Worm (Caenorhabditis elegans) whole organism, L2 larva: ENCODE results near the gene dnj-18.

ENCODE experiments used
- R02D3.7 ChIP-seq: fragments of 150-350 bp; optimal IDR thresholded peaks from 2 replicates; lab custom pipeline; 2014; ENCODE audit warnings: missing biosample characterization, missing genetic modification characterization
- ZK546.5 ChIP-seq: sonication (generic microtip); optimal IDR thresholded peaks from 2 replicates; lab custom pipeline; 2017; ENCODE audit warnings: missing biosample characterization, missing genetic modification characterization
- alr-1 ChIP-seq: fragments of 150-350 bp; optimal IDR thresholded peaks from 2 replicates; lab custom pipeline; 2014; ENCODE audit warnings: missing biosample characterization, missing genetic modification characterization
- egl-27 ChIP-seq: sonication (generic microtip); optimal IDR thresholded peaks from 3 replicates; lab custom pipeline; 2017; ENCODE audit warnings: missing biosample characterization, missing genetic modification reagents, missing genetic modification characterization
- fos-1 ChIP-seq: fragments of 150-350 bp; optimal IDR thresholded peaks from 2 replicates; lab custom pipeline; 2014; ENCODE audit warnings: missing biosample characterization, missing genetic modification characterization
- lsy-2 ChIP-seq, 2 experiments: fragments of 150-350 bp in 1 of 2; sonication (generic microtip) in 1 of 2; optimal IDR thresholded peaks; 2 replicates each; lab custom pipeline; 2014 to 2017; ENCODE audit warnings: missing biosample characterization in 2 of 2, missing genetic modification characterization in 2 of 2
- mdl-1 ChIP-seq, 2 experiments: fragments of 150-350 bp in 1 of 2; sonication (generic microtip) in 1 of 2; optimal IDR thresholded peaks; 2 replicates each; lab custom pipeline; 2017; ENCODE audit warnings: missing biosample characterization in 2 of 2, missing genetic modification characterization in 2 of 2
- nhr-10 ChIP-seq: sonication (generic microtip); optimal IDR thresholded peaks from 2 replicates; lab custom pipeline; 2017; ENCODE audit warnings: missing biosample characterization, missing genetic modification characterization
- nhr-25 ChIP-seq: fragments of 150-350 bp; sonication (generic microtip); optimal IDR thresholded peaks from 3 replicates; lab custom pipeline; 2014; ENCODE audit warnings: missing biosample characterization, missing genetic modification characterization
- nhr-77 ChIP-seq: fragments of 150-350 bp; optimal IDR thresholded peaks from 2 replicates; lab custom pipeline; 2014; ENCODE audit warnings: missing biosample characterization, missing genetic modification characterization
- sma-3 ChIP-seq: sonication (generic microtip); optimal IDR thresholded peaks from 2 replicates; lab custom pipeline; 2016; ENCODE audit warnings: missing genetic modification reagents, missing genetic modification characterization, missing compliant biosample characterization
- unc-55 ChIP-seq: fragments of 150-350 bp; sonication (generic microtip); optimal IDR thresholded peaks from 3 replicates; lab custom pipeline; 2014; ENCODE audit warnings: missing biosample characterization, missing genetic modification reagents, missing genetic modification characterization
- unc-62 ChIP-seq: fragments of 150-350 bp; optimal IDR thresholded peaks from 2 replicates; lab custom pipeline; 2014; ENCODE audit warnings: missing biosample characterization, missing genetic modification reagents, missing genetic modification characterization

DNA sequence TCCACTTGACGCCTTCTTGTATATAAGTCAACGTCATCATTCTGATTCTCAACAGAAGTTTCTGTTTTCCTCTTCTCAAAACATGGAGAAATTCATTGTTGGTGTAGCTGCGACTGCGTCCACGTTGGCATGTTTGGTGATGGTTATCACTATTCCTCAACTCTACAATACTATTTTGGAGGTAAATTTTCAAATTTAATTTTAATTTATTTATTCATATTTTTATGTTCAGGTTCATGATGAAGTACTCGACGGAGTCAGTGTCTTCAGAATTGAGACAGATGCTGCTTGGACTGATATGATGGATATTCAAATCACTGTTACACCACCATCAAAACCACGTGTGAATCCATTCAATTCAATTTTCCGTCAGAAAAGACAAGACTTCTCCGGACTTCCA, 50.2 kb downstream of the dnj-18 start, which contains the start of gene col-89:
- TF ChIP-seq mdl-1 (tag; optimal IDR thresholded peaks at IDR 0.05; lab: Kevin White, UChicago): no peak
- no peak for TF ChIP-seq egl-27 (tag; lab: Kevin White, UChicago)
- no peak for TF ChIP-seq unc-55 (GFP tag; lab: Kevin White, UChicago)
- TF ChIP-seq nhr-77: no peak
- no peak for TF ChIP-seq R02D3.7
- TF ChIP-seq nhr-10: no peak
- TF ChIP-seq lsy-2 (tag; optimal IDR thresholded peaks at IDR 0.05; lab: Kevin White, UChicago): no peak
- no peak for TF ChIP-seq alr-1
- no peak for TF ChIP-seq nhr-25 (tag; lab: Kevin White, UChicago)
- no peak for TF ChIP-seq fos-1 (tag; lab: Kevin White, UChicago)
- TF ChIP-seq ZK546.5 (tag; lab: Kevin White, UChicago): no peak
- TF ChIP-seq unc-62 (GFP tag; lab: Kevin White, UChicago): no peak
- no peak for TF ChIP-seq sma-3 (GFP tag; lab: Kevin White, UChicago)
